Worm (Caenorhabditis elegans) whole organism, late embryonic: ENCODE data around the gene C54E10.6.

Experiments used
- F13H6.1 ChIP-seq: sonication (generic microtip); optimal IDR thresholded peaks from 2 replicates; lab custom pipeline; 2016; ENCODE audit warnings: missing genetic modification characterization, missing compliant biosample characterization
- T23F11.4 ChIP-seq: fragments of 200-800 bp; sonication (Bioruptor generic); optimal IDR thresholded peaks from 2 replicates; lab custom pipeline; 2018; ENCODE audit warnings: mild to moderate bottlenecking, missing genetic modification characterization, missing compliant biosample characterization
- ama-1 ChIP-seq: fragments of 150-350 bp; optimal IDR thresholded peaks from 2 replicates; lab custom pipeline; 2014
- ceh-14 ChIP-seq: sonication (generic microtip); optimal IDR thresholded peaks from 2 replicates; lab custom pipeline; 2016; ENCODE audit warnings: missing genotype, missing genetic modification characterization, missing compliant biosample characterization
- ceh-31 ChIP-seq: sonication (generic microtip); optimal IDR thresholded peaks from 2 replicates; lab custom pipeline; 2016; ENCODE audit warnings: missing genetic modification characterization, missing compliant biosample characterization
- ceh-45 ChIP-seq: fragments of 200-800 bp; sonication (Bioruptor generic); IDR thresholded peaks from 2 replicates; pipeline ENCODE4 v1.3.6; 2022; ENCODE audit warnings: missing genetic modification reagents, missing genetic modification characterization, missing compliant biosample characterization
- elt-2 ChIP-seq: sonication (generic microtip); optimal IDR thresholded peaks from 2 replicates; lab custom pipeline; 2016; ENCODE audit warnings: missing genetic modification reagents, missing genetic modification characterization, missing compliant biosample characterization
- fax-1 ChIP-seq: sonication (generic microtip); optimal IDR thresholded peaks from 2 replicates; lab custom pipeline; 2016; ENCODE audit warnings: missing genotype, missing genetic modification characterization, missing compliant biosample characterization
- hlh-30 ChIP-seq: sonication (generic microtip); optimal IDR thresholded peaks from 2 replicates; lab custom pipeline; 2017; ENCODE audit warnings: antibody characterized with exemption, missing genetic modification characterization, missing compliant biosample characterization; ENCODE audit not compliant: insufficient read depth
- odd-2 ChIP-seq: sonication (generic microtip); optimal IDR thresholded peaks from 2 replicates; lab custom pipeline; 2017; ENCODE audit warnings: antibody characterized with exemption, mild to moderate bottlenecking, missing genetic modification characterization, missing compliant biosample characterization
- rnt-1 ChIP-seq: sonication (generic microtip); optimal IDR thresholded peaks from 2 replicates; lab custom pipeline; 2016; ENCODE audit warnings: missing genetic modification characterization, missing compliant biosample characterization
- sdc-2 ChIP-seq: sonication (generic microtip); optimal IDR thresholded peaks from 2 replicates; lab custom pipeline; 2016; ENCODE audit warnings: missing genotype, missing genetic modification characterization, missing compliant biosample characterization
- sox-2 ChIP-seq: fragments of 200-800 bp; sonication (Bioruptor generic); IDR thresholded peaks from 2 replicates; pipeline ENCODE4 v1.3.6; 2022; ENCODE audit warnings: missing genetic modification reagents, missing genetic modification characterization, missing compliant biosample characterization
- tbx-2 ChIP-seq: sonication (generic microtip); optimal IDR thresholded peaks from 2 replicates; lab custom pipeline; 2016; ENCODE audit warnings: missing genetic modification characterization, missing compliant biosample characterization

DNA sequence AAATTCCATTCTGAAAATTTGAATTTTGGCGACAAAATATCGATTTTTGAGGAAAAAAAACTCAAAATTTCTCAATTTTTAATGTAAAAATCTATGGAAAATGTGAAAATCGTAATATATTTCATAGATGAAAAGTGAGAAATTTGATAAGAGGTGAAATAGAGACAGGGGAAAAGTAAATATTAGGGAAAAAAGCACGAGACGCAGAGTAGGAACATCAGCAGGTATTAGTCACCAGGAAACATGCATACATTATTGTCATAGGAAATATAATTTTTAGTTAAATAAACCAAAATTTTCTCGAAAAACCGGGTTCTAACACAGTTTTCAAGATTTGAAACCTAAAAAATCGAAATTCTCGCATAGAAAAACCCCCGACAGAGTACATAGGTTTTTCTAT is 7.7 kb downstream of the C54E10.6 start, which contains the start of gene nhr-170:
- TF ChIP-seq ceh-31 (tag; lab: Kevin White, UChicago), result no peak
- TF ChIP-seq elt-2 (tag; lab: Kevin White, UChicago), result no peak
- no peak for TF ChIP-seq hlh-30 (tag; lab: Kevin White, UChicago)
- TF ChIP-seq sox-2 (GFP tag; lab: Robert Waterston, UW), result no peak
- no peak for TF ChIP-seq ama-1
- no peak for TF ChIP-seq tbx-2 (tag; lab: Kevin White, UChicago)
- TF ChIP-seq T23F11.4, result no peak
- TF ChIP-seq rnt-1 (tag; lab: Kevin White, UChicago), result no peak
- TF ChIP-seq ceh-14 (tag; lab: Kevin White, UChicago), result no peak
- no peak for TF ChIP-seq odd-2 (tag; lab: Kevin White, UChicago)
- TF ChIP-seq fax-1 (tag; lab: Kevin White, UChicago), result no peak
- TF ChIP-seq F13H6.1, result no peak
- TF ChIP-seq sdc-2 (tag; lab: Kevin White, UChicago), result no peak
- no peak for TF ChIP-seq ceh-45 (GFP tag; lab: Robert Waterston, UW)
